Worm (Caenorhabditis elegans) whole organism, dauer: ENCODE measurements around the gene uggt-1.

Experiments
- unc-62 ChIP-seq: sonication (generic microtip); optimal IDR thresholded peaks from 2 replicates; lab custom pipeline; 2017; ENCODE audit warnings: missing biosample characterization, missing genetic modification reagents, missing genetic modification characterization

The uggt-1 gene

ce11 chrX:7500970-7501369 is at the start of gene uggt-1:
Gene uggt-1 (minus strand): TSS chrX:7500982.
- no peak for TF ChIP-seq unc-62 (GFP tag; lab: Kevin White, UChicago)

ce11 chrX:7550452-7550851 is 49.7 kb upstream of the uggt-1 start:
- no peak for TF ChIP-seq unc-62 (GFP tag; lab: Kevin White, UChicago)

- no peak for TF ChIP-seq unc-62 (GFP tag; lab: Kevin White, UChicago)
Measured at ce11 chrX:7548158-7548557, 47.4 kb upstream of the uggt-1 start, which contains the start of gene F46C8.1. Gene F46C8.1 (plus strand): TSS chrX:7548458.

- TF ChIP-seq unc-62 (GFP tag; lab: Kevin White, UChicago) = no peak
Measured at ce11 chrX:7547696-7548095, 46.9 kb upstream of the uggt-1 start.

ce11 chrX:7546509-7546908 is 45.7 kb upstream of the uggt-1 start, which contains the start of gene col-174:
Gene col-174 (plus strand): TSS chrX:7546809.
- TF ChIP-seq unc-62 (GFP tag; lab: Kevin White, UChicago) = no peak

ce11 chrX:7541078-7541477 is 40.3 kb upstream of the uggt-1 start:
- TF ChIP-seq unc-62 (GFP tag; lab: Kevin White, UChicago) = no peak

- TF ChIP-seq unc-62 (GFP tag; lab: Kevin White, UChicago) = no peak
Measured at ce11 chrX:7540033-7540432, 39.3 kb upstream of the uggt-1 start, which contains the start of gene glb-16. Gene glb-16 (minus strand): TSS chrX:7540133.

- no peak for TF ChIP-seq unc-62 (GFP tag; lab: Kevin White, UChicago)
Measured at ce11 chrX:7537742-7538268, 37.0 kb upstream of the uggt-1 start, which contains the start of gene dpy-7. Gene dpy-7 (minus strand): TSS chrX:7537792.

- no peak for TF ChIP-seq unc-62 (GFP tag; lab: Kevin White, UChicago)
Measured at ce11 chrX:7536869-7537268, 36.1 kb upstream of the uggt-1 start.

ce11 chrX:7534454-7534853 is 33.7 kb upstream of the uggt-1 start:
- TF ChIP-seq unc-62 (GFP tag; lab: Kevin White, UChicago) = no peak

ce11 chrX:7532632-7533031 is 31.9 kb upstream of the uggt-1 start, which contains the start of gene ceh-14:
Gene ceh-14 (minus strand): TSS chrX:7532732.
- no peak for TF ChIP-seq unc-62 (GFP tag; lab: Kevin White, UChicago)

ce11 chrX:7525271-7525670 is 24.5 kb upstream of the uggt-1 start, which contains the start of gene F46C8.3:
Gene F46C8.3 (plus strand): TSS chrX:7525571.
- no peak for TF ChIP-seq unc-62 (GFP tag; lab: Kevin White, UChicago)

- TF ChIP-seq unc-62 (GFP tag; lab: Kevin White, UChicago) = no peak
Measured at ce11 chrX:7523799-7524198, 23.0 kb upstream of the uggt-1 start.

ce11 chrX:7522595-7522994 is 21.8 kb upstream of the uggt-1 start:
- no peak for TF ChIP-seq unc-62 (GFP tag; lab: Kevin White, UChicago)

- TF ChIP-seq unc-62 (GFP tag; lab: Kevin White, UChicago) = no peak
Measured at ce11 chrX:7519569-7519968, 18.8 kb upstream of the uggt-1 start, which contains the start of gene chts-1. Gene chts-1 (minus strand): TSS chrX:7519669.

ce11 chrX:7512714-7513113 is 11.9 kb upstream of the uggt-1 start:
- TF ChIP-seq unc-62 (GFP tag; lab: Kevin White, UChicago) = no peak

- no peak for TF ChIP-seq unc-62 (GFP tag; lab: Kevin White, UChicago)
Measured at ce11 chrX:7507141-7507540, 6.4 kb upstream of the uggt-1 start.
